Worm (Caenorhabditis elegans) whole organism, L1 larva: Measurements from ENCODE around the gene Y45F10C.2.

ENCODE experiments used
- C04F5.9 ChIP-seq: sonication (generic microtip); optimal IDR thresholded peaks from 2 replicates; lab custom pipeline; 2016; ENCODE audit warnings: missing genetic modification characterization, missing compliant biosample characterization
- C16A3.4 ChIP-seq: fragments of 150-350 bp; optimal IDR thresholded peaks from 2 replicates; lab custom pipeline; 2014; ENCODE audit warnings: missing biosample characterization, missing genetic modification characterization
- C34B4.2 ChIP-seq: sonication (generic microtip); optimal IDR thresholded peaks from 2 replicates; lab custom pipeline; 2017; ENCODE audit warnings: mild to moderate bottlenecking, missing genetic modification characterization, missing compliant biosample characterization
- Y116A8C.19 ChIP-seq: sonication (generic microtip); optimal IDR thresholded peaks from 2 replicates; lab custom pipeline; 2016; ENCODE audit warnings: missing compliant biosample characterization, missing genetic modification characterization, borderline replicate concordance
- aha-1 ChIP-seq: fragments of 150-350 bp; optimal IDR thresholded peaks from 2 replicates; lab custom pipeline; 2014; ENCODE audit warnings: missing biosample characterization, missing genetic modification characterization
- aly-2 ChIP-seq: fragments of 150-350 bp; optimal IDR thresholded peaks from 2 replicates; lab custom pipeline; 2014; ENCODE audit warnings: missing biosample characterization, missing genetic modification characterization
- blmp-1 ChIP-seq: fragments of 150-350 bp; optimal IDR thresholded peaks from 2 replicates; lab custom pipeline; 2014; ENCODE audit warnings: missing biosample characterization, missing genetic modification characterization
- ceh-63 ChIP-seq: fragments of 200-800 bp; sonication (Bioruptor generic); optimal IDR thresholded peaks from 2 replicates; lab custom pipeline; 2018; ENCODE audit warnings: mild to moderate bottlenecking, missing genetic modification characterization, missing compliant biosample characterization
- ceh-8 ChIP-seq: fragments of 200-800 bp; sonication (Bioruptor generic); optimal IDR thresholded peaks from 2 replicates; lab custom pipeline; 2018; ENCODE audit warnings: mild to moderate bottlenecking, missing genetic modification characterization, moderate library complexity, missing compliant biosample characterization
- ceh-90 ChIP-seq: sonication (generic microtip); optimal IDR thresholded peaks from 2 replicates; lab custom pipeline; 2016; ENCODE audit warnings: missing genetic modification characterization, missing compliant biosample characterization
- efl-1 ChIP-seq, 4 experiments: fragments of 150-350 bp; optimal IDR thresholded peaks in 3 of 4; peaks in 1 of 4; 1 replicate in 1 of 4; 2 replicates in 3 of 4; lab custom pipeline; 2014; ENCODE audit warnings: missing biosample characterization in 2 of 4, missing genetic modification characterization in 2 of 4, missing genetic modification reagents in 2 of 4
- efl-3 ChIP-seq: fragments of 200-800 bp; sonication (Bioruptor generic); optimal IDR thresholded peaks from 2 replicates; lab custom pipeline; 2018; ENCODE audit warnings: mild to moderate bottlenecking, missing genetic modification characterization, missing compliant biosample characterization
- elt-2 ChIP-seq: sonication (generic microtip); optimal IDR thresholded peaks from 2 replicates; lab custom pipeline; 2016; ENCODE audit warnings: missing genetic modification characterization, mild to moderate bottlenecking, inconsistent platforms, missing compliant biosample characterization, missing genetic modification reagents
- elt-3 ChIP-seq, 6 experiments: fragments of 150-350 bp in 1 of 6; sonication (generic microtip); optimal IDR thresholded peaks; 2 replicates each; lab custom pipeline; 2017 to 2018; ENCODE audit warnings: missing biosample characterization in 6 of 6, missing genetic modification characterization in 6 of 6, inconsistent platforms in 1 of 6
- ets-5 ChIP-seq: fragments of 200-800 bp; sonication (Bioruptor generic); IDR thresholded peaks from 2 replicates; pipeline ENCODE4 v1.3.6; 2022; ENCODE audit warnings: missing genetic modification characterization, missing compliant biosample characterization
- fos-1 ChIP-seq: fragments of 150-350 bp; optimal IDR thresholded peaks from 2 replicates; lab custom pipeline; 2014; ENCODE audit warnings: missing biosample characterization, missing genetic modification characterization
- hlh-17 ChIP-seq: fragments of 200-800 bp; sonication (Bioruptor generic); optimal IDR thresholded peaks from 2 replicates; lab custom pipeline; 2018; ENCODE audit warnings: missing genetic modification characterization, mild to moderate bottlenecking, missing compliant biosample characterization, moderate library complexity, borderline replicate concordance
- hlh-4 ChIP-seq: sonication (generic microtip); optimal IDR thresholded peaks from 2 replicates; lab custom pipeline; 2016; ENCODE audit warnings: mild to moderate bottlenecking, missing genetic modification characterization, missing compliant biosample characterization
- hpl-2 ChIP-seq: fragments of 150-350 bp; optimal IDR thresholded peaks from 2 replicates; lab custom pipeline; 2014; ENCODE audit warnings: missing biosample characterization, missing genetic modification reagents, missing genetic modification characterization
- isw-1 ChIP-seq: fragments of 200-800 bp; sonication (Bioruptor generic); IDR thresholded peaks from 2 replicates; pipeline ENCODE4 v1.3.6; 2022; ENCODE audit warnings: missing genetic modification characterization, missing compliant biosample characterization
- lin-14 ChIP-seq: fragments of 200-800 bp; sonication (Bioruptor generic); optimal IDR thresholded peaks from 2 replicates; lab custom pipeline; 2018; ENCODE audit warnings: mild to moderate bottlenecking, missing genetic modification characterization, moderate library complexity, missing compliant biosample characterization
- lin-39 ChIP-seq: fragments of 150-350 bp; optimal IDR thresholded peaks from 2 replicates; lab custom pipeline; 2014; ENCODE audit warnings: missing biosample characterization, missing genetic modification reagents, missing genetic modification characterization
- lir-3 ChIP-seq: sonication (generic microtip); optimal IDR thresholded peaks from 2 replicates; lab custom pipeline; 2016; ENCODE audit warnings: mild to moderate bottlenecking, missing genetic modification characterization, moderate library complexity, missing compliant biosample characterization; ENCODE audit not compliant: poor library complexity
- lsy-2 ChIP-seq, 2 experiments: fragments of 150-350 bp; optimal IDR thresholded peaks; 2 replicates each; lab custom pipeline; 2014; ENCODE audit warnings: missing biosample characterization in 2 of 2, missing genetic modification characterization in 2 of 2
- mab-9 ChIP-seq: fragments of 200-800 bp; sonication (Bioruptor generic); IDR thresholded peaks from 2 replicates; pipeline ENCODE4 v1.3.6; 2022; ENCODE audit warnings: missing genetic modification reagents, missing genetic modification characterization, missing compliant biosample characterization
- mdl-1 ChIP-seq, 2 experiments: fragments of 150-350 bp; optimal IDR thresholded peaks; 2 replicates each; lab custom pipeline; 2014 to 2017; ENCODE audit warnings: missing biosample characterization in 2 of 2, missing genetic modification characterization in 2 of 2, inconsistent platforms in 1 of 2
- mef-2 ChIP-seq: fragments of 150-350 bp; optimal IDR thresholded peaks from 2 replicates; lab custom pipeline; 2014; ENCODE audit warnings: missing biosample characterization, missing genetic modification characterization
- mep-1 ChIP-seq: fragments of 150-350 bp; optimal IDR thresholded peaks from 2 replicates; lab custom pipeline; 2014; ENCODE audit warnings: missing biosample characterization, missing genetic modification characterization
- nhr-11 ChIP-seq: fragments of 150-350 bp; optimal IDR thresholded peaks from 2 replicates; lab custom pipeline; 2014; ENCODE audit warnings: missing biosample characterization, missing genetic modification characterization
- nhr-12 ChIP-seq: sonication (generic microtip); optimal IDR thresholded peaks from 2 replicates; lab custom pipeline; 2017; ENCODE audit warnings: missing biosample characterization, missing genetic modification characterization
- nhr-19 ChIP-seq: fragments of 200-800 bp; sonication (Bioruptor generic); conservative IDR thresholded peaks from 2 replicates; pipeline ENCODE4 v1.3.6; 2022; ENCODE audit warnings: missing genetic modification characterization, missing compliant biosample characterization
- nhr-20 ChIP-seq: sonication (generic microtip); optimal IDR thresholded peaks from 2 replicates; lab custom pipeline; 2016; ENCODE audit warnings: mild to moderate bottlenecking, missing genetic modification characterization, missing compliant biosample characterization
- nhr-237 ChIP-seq: fragments of 150-350 bp; optimal IDR thresholded peaks from 2 replicates; lab custom pipeline; 2014; ENCODE audit warnings: missing biosample characterization, missing genetic modification characterization
- nhr-28 ChIP-seq: fragments of 150-350 bp; optimal IDR thresholded peaks from 2 replicates; lab custom pipeline; 2014; ENCODE audit warnings: missing biosample characterization, missing genetic modification characterization
- nhr-71 ChIP-seq: sonication (generic microtip); optimal IDR thresholded peaks from 2 replicates; lab custom pipeline; 2016; ENCODE audit warnings: mild to moderate bottlenecking, missing genetic modification characterization, moderate library complexity, missing compliant biosample characterization
- nhr-76 ChIP-seq: sonication (generic microtip); optimal IDR thresholded peaks from 2 replicates; lab custom pipeline; 2017; ENCODE audit warnings: missing biosample characterization, missing genetic modification characterization
- nhr-77 ChIP-seq: fragments of 150-350 bp; optimal IDR thresholded peaks from 2 replicates; lab custom pipeline; 2014; ENCODE audit warnings: missing biosample characterization, missing genetic modification characterization
- nhr-84 ChIP-seq: sonication (generic microtip); optimal IDR thresholded peaks from 2 replicates; lab custom pipeline; 2017; ENCODE audit warnings: missing biosample characterization, missing genetic modification characterization
- nhr-85 ChIP-seq: sonication (generic microtip); peaks from one replicate; lab custom pipeline; 2016; ENCODE audit warnings: missing genetic modification characterization, inconsistent platforms, missing compliant biosample characterization
- pag-3 ChIP-seq: sonication (generic microtip); optimal IDR thresholded peaks from 2 replicates; lab custom pipeline; 2017; ENCODE audit warnings: missing genetic modification characterization, mild to moderate bottlenecking, missing compliant biosample characterization, antibody characterized with exemption, borderline replicate concordance; ENCODE audit not compliant: insufficient read depth
- rnt-1 ChIP-seq: sonication (generic microtip); optimal IDR thresholded peaks from 2 replicates; lab custom pipeline; 2016; ENCODE audit warnings: mild to moderate bottlenecking, missing genetic modification characterization, moderate library complexity, missing compliant biosample characterization
- skn-1 ChIP-seq: fragments of 150-350 bp; optimal IDR thresholded peaks from 2 replicates; lab custom pipeline; 2014; ENCODE audit warnings: missing biosample characterization, missing genetic modification characterization
- sox-4 ChIP-seq: sonication (generic microtip); optimal IDR thresholded peaks from 2 replicates; lab custom pipeline; 2016; ENCODE audit warnings: missing genetic modification characterization, missing compliant biosample characterization
- sptf-1 ChIP-seq: fragments of 150-350 bp; optimal IDR thresholded peaks from 2 replicates; lab custom pipeline; 2014; ENCODE audit warnings: missing biosample characterization, missing genetic modification characterization
- swsn-7 ChIP-seq: sonication (generic microtip); optimal IDR thresholded peaks from 2 replicates; lab custom pipeline; 2016; ENCODE audit warnings: missing genetic modification characterization, missing compliant biosample characterization
- tbx-2 ChIP-seq: sonication (generic microtip); optimal IDR thresholded peaks from 2 replicates; lab custom pipeline; 2016; ENCODE audit warnings: missing genetic modification characterization, missing compliant biosample characterization
- unc-130 ChIP-seq: fragments of 150-350 bp; optimal IDR thresholded peaks from 2 replicates; lab custom pipeline; 2017; ENCODE audit warnings: missing biosample characterization, missing genetic modification characterization, inconsistent platforms
- unc-30 ChIP-seq: sonication (generic microtip); optimal IDR thresholded peaks from 2 replicates; lab custom pipeline; 2017; ENCODE audit warnings: missing biosample characterization, missing genetic modification characterization
- unc-62 ChIP-seq: fragments of 150-350 bp; optimal IDR thresholded peaks from 2 replicates; lab custom pipeline; 2014; ENCODE audit warnings: missing biosample characterization, missing genetic modification reagents, missing genetic modification characterization
- unc-98 ChIP-seq: fragments of 200-800 bp; sonication (Bioruptor generic); IDR thresholded peaks from 2 replicates; pipeline ENCODE4 v1.3.6; 2022; ENCODE audit warnings: missing genetic modification characterization, missing compliant biosample characterization
- vab-15 ChIP-seq: sonication (generic microtip); optimal IDR thresholded peaks from 2 replicates; lab custom pipeline; 2017; ENCODE audit warnings: missing genotype, mild to moderate bottlenecking, missing genetic modification characterization, missing compliant biosample characterization
- xbp-1 ChIP-seq: sonication (generic microtip); optimal IDR thresholded peaks from 2 replicates; lab custom pipeline; 2016; ENCODE audit warnings: missing genetic modification characterization, missing compliant biosample characterization
- zip-4 ChIP-seq: fragments of 200-800 bp; sonication (Bioruptor generic); optimal IDR thresholded peaks from 2 replicates; lab custom pipeline; 2018; ENCODE audit warnings: mild to moderate bottlenecking, missing genetic modification characterization, moderate library complexity, missing compliant biosample characterization
- ztf-11 ChIP-seq, 2 experiments: sonication (generic microtip); optimal IDR thresholded peaks; 2 replicates each; lab custom pipeline; 2016 to 2017; ENCODE audit warnings: missing genetic modification characterization in 2 of 2, missing biosample characterization in 1 of 2, missing compliant biosample characterization in 1 of 2

The Y45F10C.2 gene

ce11 chrIV:13682733-13683132, 20.3 kb upstream of the Y45F10C.2 start:
- TF ChIP-seq zip-4 (GFP tag; lab: Kevin White, UChicago) (no peak), mef-2 (tag; lab: Kevin White, UChicago) (no peak), nhr-77 (tag; lab: Kevin White, UChicago) (no peak), isw-1 (GFP tag; lab: Robert Waterston, UW) (no peak), C34B4.2 (no peak), lin-14 (no peak), nhr-76 (tag; lab: Kevin White, UChicago) (no peak), lsy-2 (tag; optimal IDR thresholded peaks at IDR 0.05; lab: Kevin White, UChicago) (peak; percentile 36 to 70), hlh-4 (tag; lab: Kevin White, UChicago) (no peak), nhr-19 (GFP tag; lab: Robert Waterston, UW) (peak; percentile 30), rnt-1 (tag; lab: Kevin White, UChicago) (no peak), mab-9 (GFP tag; lab: Robert Waterston, UW) (no peak), nhr-237 (no peak), ceh-90 (no peak), sptf-1 (no peak), hlh-17 (GFP tag; lab: Kevin White, UChicago) (no peak), nhr-12 (tag; lab: Kevin White, UChicago) (no peak), aha-1 (tag; lab: Kevin White, UChicago) (no peak), unc-98 (GFP tag; lab: Robert Waterston, UW) (no peak), efl-3 (GFP tag; lab: Kevin White, UChicago) (no peak), nhr-85 (tag; lab: Kevin White, UChicago) (peak; percentile 95), Y116A8C.19 (tag; lab: Kevin White, UChicago) (no peak), efl-1 (optimal IDR thresholded peaks at IDR 0.05; lab: Kevin White, UChicago) (no peak), efl-1 (GFP tag; optimal IDR thresholded peaks at IDR 0.05 in 1 of 2; lab: Kevin White, UChicago) (no peak), ztf-11 (tag; optimal IDR thresholded peaks at IDR 0.05; lab: Kevin White, UChicago) (no peak), C16A3.4 (tag; lab: Kevin White, UChicago) (no peak), lir-3 (tag; lab: Kevin White, UChicago) (no peak), nhr-84 (no peak), nhr-11 (tag; lab: Kevin White, UChicago) (no peak), nhr-20 (tag; lab: Kevin White, UChicago) (peak; percentile 53), ets-5 (GFP tag; lab: Robert Waterston, UW) (no peak), mdl-1 (tag; optimal IDR thresholded peaks at IDR 0.05; lab: Kevin White, UChicago) (no peak), mep-1 (tag; lab: Kevin White, UChicago) (peak; percentile 26), ceh-8 (no peak), ceh-63 (GFP tag; lab: Kevin White, UChicago) (no peak), vab-15 (tag; lab: Kevin White, UChicago) (peak; percentile 93), xbp-1 (tag; lab: Kevin White, UChicago) (no peak), elt-2 (tag; lab: Kevin White, UChicago) (no peak), aly-2 (tag; lab: Kevin White, UChicago) (no peak), hpl-2 (no peak), nhr-28 (tag; lab: Kevin White, UChicago) (no peak), tbx-2 (tag; lab: Kevin White, UChicago) (peak; percentile 73), unc-130 (peak; percentile 49), unc-62 (GFP tag; lab: Kevin White, UChicago) (no peak), sox-4 (tag; lab: Kevin White, UChicago) (no peak), lin-39 (tag; lab: Kevin White, UChicago) (no peak), swsn-7 (tag; lab: Kevin White, UChicago) (no peak), nhr-71 (tag; lab: Kevin White, UChicago) (peak; percentile 67), fos-1 (tag; lab: Kevin White, UChicago) (no peak), blmp-1 (peak; percentile 85), elt-3 (tag; optimal IDR thresholded peaks at IDR 0.05; lab: Kevin White, UChicago) (peak in 5 of 6 experiments; percentile 54 to 98 (median 70)), unc-30 (tag; lab: Kevin White, UChicago) (no peak), C04F5.9 (no peak), pag-3 (no peak), skn-1 (tag; lab: Kevin White, UChicago) (no peak)
